Fruit fly (Drosophila melanogaster): ENCODE results near the gene Sfp26Ad.

Gene Sfp26Ad

dm6 chr2L:5943229-5944078 is at the start of gene Sfp26Ad, which contains the start of gene Gpdh1:
Gene Sfp26Ad, minus strand, starts transcription at chr2L:5943304.
Gene Gpdh1, plus strand, starts transcription at chr2L:5943643.
- TF ChIP-seq CG32121 (GFP tag; IDR thresholded peaks at IDR 0.05) (peak; percentile 61), CG10348 (GFP tag; IDR thresholded peaks at IDR 0.05) (no peak), CG9948 (tag; optimal IDR thresholded peaks at IDR 0.05) (no peak), CG15710 (tag; optimal IDR thresholded peaks at IDR 0.05) (peak; percentile 63), Snoo (tag; optimal IDR thresholded peaks at IDR 0.05) (peak; percentile 66), CG12605 (GFP tag; IDR thresholded peaks at IDR 0.05) (peak; percentile 44), Ets98B (GFP tag; IDR thresholded peaks at IDR 0.05) (peak; percentile 63), CG13204 (GFP tag; optimal IDR thresholded peaks at IDR 0.05) (peak; percentile 48), rn (GFP tag; IDR thresholded peaks at IDR 0.05) (0 out of 2 replicates have a peak, but pooled peaks have one; percentile 4), fd96Ca (GFP tag; IDR thresholded peaks at IDR 0.05) (peak; percentile 71), Pif1A (GFP tag; optimal IDR thresholded peaks at IDR 0.05) (peak; percentile 70), D1 (tag; optimal IDR thresholded peaks at IDR 0.05) (no peak), CG8159 (tag; optimal IDR thresholded peaks at IDR 0.05) (peak; percentile 39), CG17806 (tag; optimal IDR thresholded peaks at IDR 0.05) (peak; percentile 35), gl (tag; optimal IDR thresholded peaks at IDR 0.05) (peak; percentile 36), Pif1B (GFP tag; optimal IDR thresholded peaks at IDR 0.05) (peak; percentile 70), CG8301 (tag; optimal IDR thresholded peaks at IDR 0.05) (peak; percentile 35), EcR (GFP tag; optimal IDR thresholded peaks at IDR 0.05) (peak; percentile 71), CG4496 (GFP tag; IDR thresholded peaks at IDR 0.05) (peak; percentile 78; the same call in 1 of the 3 replicates), CG14655 (GFP tag; optimal IDR thresholded peaks at IDR 0.05) (no peak), CG34367 (tag; optimal IDR thresholded peaks at IDR 0.05) (peak; percentile 12)

dm6 chr2L:5990447-5990846 is 47.3 kb upstream of the Sfp26Ad start:
- 0 out of 3 replicates have a peak, but pooled peaks have one; percentile 34 for TF ChIP-seq fd96Ca (GFP tag; IDR thresholded peaks at IDR 0.05)
- TF ChIP-seq Ets98B (GFP tag; IDR thresholded peaks at IDR 0.05) = no peak
- no peak for TF ChIP-seq Snoo (tag; optimal IDR thresholded peaks at IDR 0.05)
- no peak for TF ChIP-seq CG8301 (tag; optimal IDR thresholded peaks at IDR 0.05)
- peak; percentile 45 for TF ChIP-seq CG13204 (GFP tag; optimal IDR thresholded peaks at IDR 0.05)
- no peak for TF ChIP-seq CG10348 (GFP tag; IDR thresholded peaks at IDR 0.05)

DNA sequence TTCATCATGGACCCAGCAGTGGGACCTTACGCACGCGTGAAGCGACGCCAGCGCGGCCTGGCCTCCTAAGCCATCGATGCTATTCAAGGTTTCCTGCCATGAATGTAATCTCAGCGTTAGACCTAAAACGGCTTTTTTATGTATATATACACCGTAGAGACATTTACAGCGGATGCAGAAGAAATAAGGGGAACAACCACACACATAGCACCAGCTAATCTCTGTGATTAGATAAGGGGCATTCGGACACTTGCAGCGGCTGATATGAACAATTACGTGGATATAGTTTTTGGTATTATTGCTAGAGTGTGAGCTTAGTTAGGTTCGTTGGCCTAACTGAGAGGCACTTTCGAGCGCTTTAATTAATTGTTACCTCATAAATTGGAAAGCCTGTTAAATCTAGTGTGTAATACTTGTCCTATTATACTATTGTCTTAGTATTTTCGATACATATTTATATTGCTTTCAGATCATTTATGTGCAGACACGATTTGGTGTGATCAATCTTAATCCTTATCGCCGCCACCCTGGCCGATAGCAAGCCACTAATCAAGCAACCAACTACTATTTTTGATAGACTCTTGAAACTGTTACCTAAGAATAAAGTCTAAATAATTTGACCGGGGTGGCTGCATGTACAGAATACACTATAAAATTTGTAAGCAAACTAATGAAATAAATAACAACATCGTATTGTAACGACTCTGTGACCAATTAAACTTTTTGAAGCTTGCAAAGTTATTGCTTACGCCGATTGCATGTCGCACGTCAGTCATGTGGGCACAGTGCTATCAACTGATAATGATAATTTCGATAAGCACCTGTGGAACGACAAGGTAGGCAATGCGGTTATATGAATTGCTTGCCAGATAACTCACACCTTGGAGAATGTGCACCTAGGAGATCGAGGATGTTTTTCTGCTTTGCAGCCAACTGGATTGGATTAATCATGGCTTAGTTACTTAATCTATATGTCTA is 45.3 kb upstream of the Sfp26Ad start:
- TF ChIP-seq CG13204 (GFP tag; optimal IDR thresholded peaks at IDR 0.05) = no peak
- TF ChIP-seq CG32121 (GFP tag; IDR thresholded peaks at IDR 0.05) = no peak
- TF ChIP-seq Snoo (tag; optimal IDR thresholded peaks at IDR 0.05) = no peak

DNA sequence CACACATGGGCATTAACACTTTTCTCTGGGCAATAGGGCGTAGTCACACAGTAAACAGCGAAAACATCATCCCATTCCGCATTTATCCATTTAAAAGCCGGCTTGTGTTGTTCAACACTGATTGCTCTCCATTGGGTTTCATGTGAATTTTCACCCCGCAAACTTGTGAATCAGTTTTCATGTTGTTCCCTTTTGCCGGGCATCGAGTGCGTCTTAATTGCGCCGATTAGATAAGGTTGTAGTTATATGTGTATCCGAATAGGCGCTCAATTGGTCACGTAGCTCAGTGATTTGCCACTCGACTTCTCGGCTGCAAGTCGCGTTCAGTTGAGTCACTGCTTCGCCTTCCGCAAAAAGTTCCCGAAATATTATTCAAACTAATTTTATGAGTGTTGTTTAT is 43.8 kb upstream of the Sfp26Ad start:
- TF ChIP-seq CG32121 (GFP tag; IDR thresholded peaks at IDR 0.05) (no peak), CG13204 (GFP tag; optimal IDR thresholded peaks at IDR 0.05) (no peak), gl (tag; optimal IDR thresholded peaks at IDR 0.05) (no peak), CG34367 (tag; optimal IDR thresholded peaks at IDR 0.05) (no peak), Pif1B (GFP tag; optimal IDR thresholded peaks at IDR 0.05) (no peak), Snoo (tag; optimal IDR thresholded peaks at IDR 0.05) (no peak), rn (GFP tag; IDR thresholded peaks at IDR 0.05) (no peak)

DNA sequence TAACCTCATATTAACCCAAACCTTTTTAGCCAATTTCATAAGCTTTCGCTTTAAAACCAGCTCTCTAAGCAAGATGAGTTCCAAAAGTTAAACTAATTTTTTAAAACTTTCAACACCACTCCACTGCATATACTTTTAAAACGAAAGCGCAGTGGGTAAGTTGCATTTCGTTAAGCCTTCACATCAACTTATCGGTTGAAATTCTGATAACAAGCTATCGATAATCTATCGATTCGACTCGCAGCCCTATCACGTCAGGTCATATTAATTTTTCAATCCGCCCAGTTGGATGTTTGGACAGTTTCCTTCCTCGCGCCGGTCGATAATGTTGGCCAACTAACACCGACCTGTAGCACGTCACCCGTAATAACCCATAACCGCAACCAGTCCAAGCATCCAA is 43.0 kb upstream of the Sfp26Ad start, which contains the start of gene ifc:
Gene ifc (plus strand): TSS at position 255 of the 400 bp plus-strand sequence.
- TF ChIP-seq CG8159 (tag; optimal IDR thresholded peaks at IDR 0.05) = peak; percentile 35
- TF ChIP-seq CG17806 (tag; optimal IDR thresholded peaks at IDR 0.05) = peak; percentile 22
- TF ChIP-seq Pif1A (GFP tag; optimal IDR thresholded peaks at IDR 0.05) = no peak
- TF ChIP-seq CG9948 (tag; optimal IDR thresholded peaks at IDR 0.05) = peak; percentile 6
- peak; percentile 11 for TF ChIP-seq CG15710 (tag; optimal IDR thresholded peaks at IDR 0.05)
- peak; percentile 45 for TF ChIP-seq Snoo (tag; optimal IDR thresholded peaks at IDR 0.05)

DNA sequence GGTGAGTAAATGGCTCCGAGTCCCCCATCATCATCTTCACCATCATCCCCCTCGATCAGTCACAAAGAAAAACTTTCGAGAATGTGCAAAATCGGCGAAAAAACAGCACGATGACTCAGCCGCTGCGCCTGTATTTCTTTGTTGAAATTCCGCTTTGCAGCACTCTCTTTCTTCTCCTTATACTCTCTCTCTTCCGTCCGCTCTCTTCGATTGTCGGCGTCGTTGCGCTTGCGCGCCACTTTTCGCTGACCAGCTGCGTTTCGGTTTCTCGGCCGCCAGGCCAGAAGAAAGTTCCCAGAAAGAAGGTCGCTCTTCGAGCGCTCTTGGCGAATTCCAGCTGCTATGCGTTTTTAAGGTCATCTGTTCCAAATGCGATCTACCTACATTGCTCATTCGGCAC is 40.1 kb upstream of the Sfp26Ad start:
- TF ChIP-seq CG12605 (GFP tag; IDR thresholded peaks at IDR 0.05) (no peak), EcR (GFP tag; optimal IDR thresholded peaks at IDR 0.05) (peak; percentile 71), Ets98B (GFP tag; IDR thresholded peaks at IDR 0.05) (no peak)
